Worm (Caenorhabditis elegans): Measurements from ENCODE around the gene srbc-76.

The srbc-76 gene

ce11 chrV:15281279-15281949 is 29.2 kb downstream of the srbc-76 start, which contains the start of the genes srw-19 and srx-51:
TSS of gene srw-19 (minus strand) at chrV:15281379.
TSS of gene srx-51 (plus strand) at chrV:15281899.
- TF ChIP-seq flt-1 (GFP tag; IDR thresholded peaks at IDR 0.05) (no peak), cog-1 (tag; optimal IDR thresholded peaks at IDR 0.05) (no peak), ztf-23 (GFP tag; IDR thresholded peaks at IDR 0.05) (no peak), ref-1 (GFP tag; conservative IDR thresholded peaks at IDR 0.05) (no peak), ztf-29 (GFP tag; IDR thresholded peaks at IDR 0.05) (no peak), med-1 (GFP tag; optimal IDR thresholded peaks at IDR 0.05; ENCODE audit: insufficient read depth) (no peak), T22C8.4 (GFP tag; IDR thresholded peaks at IDR 0.05) (no peak), tab-1 (GFP tag; IDR thresholded peaks at IDR 0.05) (no peak), klf-2 (GFP tag; conservative IDR thresholded peaks at IDR 0.05) (no peak)

- TF ChIP-seq T22C8.4 (GFP tag; IDR thresholded peaks at IDR 0.05), result no peak
- no peak for TF ChIP-seq ref-1 (GFP tag; conservative IDR thresholded peaks at IDR 0.05)
- TF ChIP-seq med-1 (GFP tag; optimal IDR thresholded peaks at IDR 0.05; ENCODE audit: insufficient read depth), result no peak
- TF ChIP-seq klf-2 (GFP tag; conservative IDR thresholded peaks at IDR 0.05), result no peak
- TF ChIP-seq ztf-29 (GFP tag; IDR thresholded peaks at IDR 0.05), result no peak
- no peak for TF ChIP-seq ztf-23 (GFP tag; IDR thresholded peaks at IDR 0.05)
- TF ChIP-seq flt-1 (GFP tag; IDR thresholded peaks at IDR 0.05), result no peak
- TF ChIP-seq tab-1 (GFP tag; IDR thresholded peaks at IDR 0.05), result no peak
- no peak for TF ChIP-seq cog-1 (tag; optimal IDR thresholded peaks at IDR 0.05)
These were observed 33.8 kb downstream of the srbc-76 start for ce11 chrV:15285984-15286383.

- no peak for TF ChIP-seq ztf-23 (GFP tag; IDR thresholded peaks at IDR 0.05)
- no peak for TF ChIP-seq flt-1 (GFP tag; IDR thresholded peaks at IDR 0.05)
- TF ChIP-seq klf-2 (GFP tag; conservative IDR thresholded peaks at IDR 0.05), result no peak
- no peak for TF ChIP-seq ref-1 (GFP tag; conservative IDR thresholded peaks at IDR 0.05)
- no peak for TF ChIP-seq med-1 (GFP tag; optimal IDR thresholded peaks at IDR 0.05; ENCODE audit: insufficient read depth)
- TF ChIP-seq T22C8.4 (GFP tag; IDR thresholded peaks at IDR 0.05), result no peak
- TF ChIP-seq tab-1 (GFP tag; IDR thresholded peaks at IDR 0.05), result no peak
- no peak for TF ChIP-seq cog-1 (tag; optimal IDR thresholded peaks at IDR 0.05)
- TF ChIP-seq ztf-29 (GFP tag; IDR thresholded peaks at IDR 0.05), result no peak
These were observed 35.7 kb downstream of the srbc-76 start, which contains the start of gene cyp-34A1 for ce11 chrV:15287856-15288255. TSS of gene cyp-34A1 (minus strand) at chrV:15287956.

DNA sequence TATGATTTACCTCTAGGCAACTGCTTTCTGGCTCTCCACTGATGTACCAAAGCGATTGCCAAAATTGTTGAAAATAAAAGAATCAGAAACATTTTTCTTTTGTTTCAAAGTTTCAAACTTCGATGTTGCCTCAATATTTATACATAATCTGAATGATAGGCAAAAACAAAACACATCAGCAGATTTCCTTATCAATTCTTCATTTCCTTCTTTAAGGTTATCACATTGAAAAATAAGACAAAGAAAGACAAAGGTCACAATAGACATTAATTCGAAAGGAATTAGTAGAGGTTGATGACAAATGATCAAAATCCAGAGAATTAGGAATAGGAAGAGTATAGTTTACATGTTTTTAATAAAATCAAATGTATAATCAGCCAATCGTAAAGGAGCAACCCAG is 38.8 kb downstream of the srbc-76 start, which contains the start of gene cyp-34A2:
TSS of gene cyp-34A2 (minus strand) at position 101 of the 400 bp plus-strand sequence.
- TF ChIP-seq ztf-23 (GFP tag; IDR thresholded peaks at IDR 0.05), result no peak
- no peak for TF ChIP-seq ref-1 (GFP tag; conservative IDR thresholded peaks at IDR 0.05)
- TF ChIP-seq flt-1 (GFP tag; IDR thresholded peaks at IDR 0.05), result no peak
- TF ChIP-seq cog-1 (tag; optimal IDR thresholded peaks at IDR 0.05), result no peak
- no peak for TF ChIP-seq klf-2 (GFP tag; conservative IDR thresholded peaks at IDR 0.05)
- no peak for TF ChIP-seq T22C8.4 (GFP tag; IDR thresholded peaks at IDR 0.05)

DNA sequence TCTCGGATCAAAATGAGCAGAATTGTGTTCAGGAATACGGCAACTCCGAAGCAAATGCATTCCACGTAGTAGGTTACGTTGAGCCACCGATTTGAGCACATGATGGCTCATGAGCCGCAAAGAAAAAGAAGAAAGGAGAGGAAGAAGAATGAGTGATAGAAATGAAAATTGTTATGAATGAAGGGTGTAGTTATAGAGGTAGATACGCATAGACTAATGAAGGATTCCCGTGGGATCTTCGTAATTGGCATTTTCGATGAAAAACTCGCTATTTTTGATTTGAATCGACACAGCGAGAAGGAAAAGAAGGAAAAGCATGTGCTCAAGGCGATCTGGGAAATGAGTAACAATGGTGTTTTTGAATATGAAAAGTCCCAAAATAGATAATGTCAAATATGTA is 41.7 kb downstream of the srbc-76 start, which contains the start of gene str-96:
TSS of gene str-96 (minus strand) at position 101 of the 400 bp plus-strand sequence.
- TF ChIP-seq ztf-29 (GFP tag; IDR thresholded peaks at IDR 0.05), result no peak
- TF ChIP-seq tab-1 (GFP tag; IDR thresholded peaks at IDR 0.05), result no peak
- TF ChIP-seq ref-1 (GFP tag; conservative IDR thresholded peaks at IDR 0.05), result no peak
- TF ChIP-seq cog-1 (tag; optimal IDR thresholded peaks at IDR 0.05), result no peak
- no peak for TF ChIP-seq med-1 (GFP tag; optimal IDR thresholded peaks at IDR 0.05; ENCODE audit: insufficient read depth)
- no peak for TF ChIP-seq klf-2 (GFP tag; conservative IDR thresholded peaks at IDR 0.05)

DNA sequence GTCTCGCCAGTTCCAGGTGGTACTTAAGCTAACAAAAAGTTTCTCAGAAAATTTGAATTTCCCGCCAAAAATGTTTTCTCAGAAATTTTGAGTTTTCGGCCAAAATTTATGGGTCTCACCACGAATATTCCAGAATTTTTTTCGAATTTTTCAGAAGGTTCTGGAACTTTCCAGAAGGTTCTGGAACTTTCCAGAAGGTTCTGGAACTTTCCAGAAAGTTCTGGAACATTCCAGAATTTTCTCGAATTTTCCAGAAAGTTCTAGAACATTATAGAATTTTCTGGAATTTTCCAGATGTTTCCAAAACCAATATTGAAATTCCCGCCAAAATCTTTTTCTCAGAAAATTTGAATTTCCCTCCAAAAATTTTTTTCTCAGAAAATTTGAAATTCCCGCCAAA is 43.3 kb downstream of the srbc-76 start:
- TF ChIP-seq flt-1 (GFP tag; IDR thresholded peaks at IDR 0.05), result peak; percentile 91; the same call in 1 of the 2 replicates

DNA sequence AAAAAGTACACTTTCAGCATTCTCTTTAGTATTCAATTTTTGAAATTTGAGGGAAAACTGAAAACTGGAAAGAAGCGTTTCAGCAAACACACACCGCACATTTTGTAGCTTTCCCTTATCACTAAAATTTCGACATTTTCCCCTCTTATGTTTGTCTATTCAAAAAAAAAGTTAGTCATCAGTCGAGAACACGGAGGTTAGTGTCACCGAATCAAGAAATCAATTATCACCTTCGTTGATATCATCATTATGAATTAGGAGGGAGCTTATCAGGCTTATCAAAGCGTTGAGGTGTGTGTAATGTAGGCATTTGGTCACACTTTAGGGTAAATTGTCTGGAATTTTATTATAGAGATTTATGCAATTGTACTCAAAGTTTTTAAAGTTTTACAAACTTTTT is 46.4 kb downstream of the srbc-76 start, which contains the start of gene cpr-3:
TSS of gene cpr-3 (minus strand) at position 104 of the 400 bp plus-strand sequence.
- no peak for TF ChIP-seq med-1 (GFP tag; optimal IDR thresholded peaks at IDR 0.05; ENCODE audit: insufficient read depth)
- no peak for TF ChIP-seq flt-1 (GFP tag; IDR thresholded peaks at IDR 0.05)
- no peak for TF ChIP-seq cog-1 (tag; optimal IDR thresholded peaks at IDR 0.05)
- TF ChIP-seq klf-2 (GFP tag; conservative IDR thresholded peaks at IDR 0.05), result no peak
- TF ChIP-seq ref-1 (GFP tag; conservative IDR thresholded peaks at IDR 0.05), result no peak
- TF ChIP-seq T22C8.4 (GFP tag; IDR thresholded peaks at IDR 0.05), result no peak
- no peak for TF ChIP-seq ztf-29 (GFP tag; IDR thresholded peaks at IDR 0.05)
- no peak for TF ChIP-seq tab-1 (GFP tag; IDR thresholded peaks at IDR 0.05)
- TF ChIP-seq ztf-23 (GFP tag; IDR thresholded peaks at IDR 0.05), result no peak
